Fruit fly (Drosophila melanogaster): ENCODE results near the gene CG16782.

DNA sequence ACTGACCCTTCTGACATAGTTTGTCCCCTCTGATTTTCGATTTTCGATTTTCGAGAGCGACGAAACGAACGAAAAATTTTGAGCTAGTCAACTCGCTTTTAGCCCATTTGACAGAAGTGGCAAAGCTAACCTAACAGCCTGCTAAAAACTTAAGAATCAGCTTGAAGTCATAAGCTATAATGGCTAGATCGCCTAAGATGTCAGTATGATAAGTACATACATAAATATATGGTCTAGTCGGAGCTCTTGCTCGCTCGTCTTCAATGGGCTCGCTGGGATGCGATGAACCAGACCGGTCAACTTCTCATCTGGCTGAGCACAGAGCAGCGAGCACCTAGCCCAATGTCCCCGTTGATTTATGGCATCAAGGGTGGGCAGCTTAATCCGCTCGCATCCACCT lies 24.3 kb downstream of the CG16782 start, which contains the start of gene CG14269:
- TF ChIP-seq h (optimal IDR thresholded peaks at IDR 0.05) (no peak), Sin3A (optimal IDR thresholded peaks at IDR 0.05) (no peak), psq (optimal IDR thresholded peaks at IDR 0.05) (no peak), insv (optimal IDR thresholded peaks at IDR 0.05) (no peak)

Data from Kc167 (cell line).